Fruit fly (Drosophila melanogaster): ENCODE results near the gene Ten-a.

Ten-a gene

DNA sequence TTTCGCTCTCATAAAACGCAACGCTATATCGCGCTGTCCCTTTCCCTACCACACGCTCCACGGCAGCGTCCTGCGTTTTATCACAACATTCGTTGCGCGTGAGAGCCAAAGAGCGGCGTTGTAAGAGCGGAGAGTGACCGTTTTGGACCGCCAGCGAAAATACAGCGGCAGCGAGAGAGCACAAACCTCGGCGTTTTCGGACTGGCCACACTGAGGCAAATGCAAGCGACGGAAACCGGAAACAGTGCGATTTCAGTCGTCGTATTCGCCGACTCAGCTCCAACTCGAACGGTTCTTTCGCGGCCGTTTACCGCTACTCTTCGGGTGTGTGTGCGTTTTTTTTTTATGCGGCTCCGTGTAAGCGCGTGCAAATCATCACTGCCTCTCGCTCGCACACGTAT is 160.1 kb downstream of the Ten-a start (continued):
- peak; percentile 44 for TF ChIP-seq CG14965 (GFP tag; optimal IDR thresholded peaks at IDR 0.05; ENCODE audit: borderline replicate concordance)
- peak; percentile 15 for TF ChIP-seq CG12236 (GFP tag; optimal IDR thresholded peaks at IDR 0.05)
- TF ChIP-seq CG12744 (GFP tag; optimal IDR thresholded peaks at IDR 0.05) = peak; percentile 53
- TF ChIP-seq grau (tag; optimal IDR thresholded peaks at IDR 0.05) = peak; percentile 36
- peak; percentile 32; the same call in 1 of the 2 replicates for TF ChIP-seq Ptx1 (GFP tag; IDR thresholded peaks at IDR 0.05)
- no peak for TF ChIP-seq eve (GFP tag; optimal IDR thresholded peaks at IDR 0.05)
- 0 out of 2 replicates have a peak, but pooled peaks have one; percentile 26 for TF ChIP-seq CG9932 (GFP tag; IDR thresholded peaks at IDR 0.05)
- TF ChIP-seq CG15601 (tag; optimal IDR thresholded peaks at IDR 0.05) = peak; percentile 62
- peak; percentile 46; the same call in 1 of the 2 replicates for TF ChIP-seq NFAT (GFP tag; IDR thresholded peaks at IDR 0.05)
- peak; percentile 95 for TF ChIP-seq CG3163 (GFP tag; optimal IDR thresholded peaks at IDR 0.05)
- peak; percentile 52 for TF ChIP-seq CG10267 (tag; optimal IDR thresholded peaks at IDR 0.05)
- no peak; the same call in 1 of the 2 replicates for TF ChIP-seq CG6272 (GFP tag; IDR thresholded peaks at IDR 0.05)
- TF ChIP-seq gro (GFP tag; optimal IDR thresholded peaks at IDR 0.05) = peak; percentile 65
- TF ChIP-seq CG10565 (GFP tag; optimal IDR thresholded peaks at IDR 0.05) = no peak
- peak; percentile 59 for TF ChIP-seq Atf-2 (GFP tag; optimal IDR thresholded peaks at IDR 0.05)
- TF ChIP-seq ATbp (GFP tag; optimal IDR thresholded peaks at IDR 0.05) = peak; percentile 81
- no peak for TF ChIP-seq cato (GFP tag; optimal IDR thresholded peaks at IDR 0.05; ENCODE audit: borderline replicate concordance)
- TF ChIP-seq p53 (GFP tag; optimal IDR thresholded peaks at IDR 0.05) = peak; percentile 60
- TF ChIP-seq CG8478 (optimal IDR thresholded peaks at IDR 0.05) = no peak
- TF ChIP-seq seq (GFP tag; IDR thresholded peaks at IDR 0.05) = 0 out of 2 replicates have a peak, but pooled peaks have one; percentile 55
- peak; percentile 88 for TF ChIP-seq HLHmδ (GFP tag; optimal IDR thresholded peaks at IDR 0.05)
- TF ChIP-seq CG7987 (GFP tag; optimal IDR thresholded peaks at IDR 0.05) = peak; percentile 82
- peak; percentile 2 for TF ChIP-seq CG15696 (tag; optimal IDR thresholded peaks at IDR 0.05)
- TF ChIP-seq CG9797 (GFP tag; optimal IDR thresholded peaks at IDR 0.05) = peak; percentile 73
- TF ChIP-seq unpg (GFP tag; optimal IDR thresholded peaks at IDR 0.05) = peak; percentile 70
- TF ChIP-seq yki (optimal IDR thresholded peaks at IDR 0.05) = peak; percentile 85
- peak; percentile 61 for TF ChIP-seq NK7.1 (GFP tag; optimal IDR thresholded peaks at IDR 0.05)
- TF ChIP-seq fd102C (GFP tag; optimal IDR thresholded peaks at IDR 0.05) = peak; percentile 68
- peak; percentile 73 for TF ChIP-seq CG12219 (GFP tag; optimal IDR thresholded peaks at IDR 0.05)
- peak; percentile 75 for TF ChIP-seq org-1 (GFP tag; optimal IDR thresholded peaks at IDR 0.05)
- TF ChIP-seq Atf6 (GFP tag; IDR thresholded peaks at IDR 0.05) = peak; percentile 61
- TF ChIP-seq Spps (tag; optimal IDR thresholded peaks at IDR 0.05) = no peak
- TF ChIP-seq CHES-1-like (GFP tag; optimal IDR thresholded peaks at IDR 0.05) = peak; percentile 67
- TF ChIP-seq Hsf (GFP tag; optimal IDR thresholded peaks at IDR 0.05) = peak; percentile 66
- TF ChIP-seq Tbp (GFP tag; optimal IDR thresholded peaks at IDR 0.05) = no peak
- TF ChIP-seq CG16815 (GFP tag; optimal IDR thresholded peaks at IDR 0.05) = no peak
- TF ChIP-seq cas (GFP tag; IDR thresholded peaks at IDR 0.05) = no peak
- peak; percentile 76 for TF ChIP-seq CG1233 (GFP tag; optimal IDR thresholded peaks at IDR 0.05)
- peak; percentile 52 for TF ChIP-seq Mad (GFP tag; optimal IDR thresholded peaks at IDR 0.05)
- TF ChIP-seq CG34422 (GFP tag; IDR thresholded peaks at IDR 0.05) = peak; percentile 76
- TF ChIP-seq gfzf (GFP tag; optimal IDR thresholded peaks at IDR 0.05) = peak; percentile 82
- TF ChIP-seq NC2α (GFP tag; optimal IDR thresholded peaks at IDR 0.05) = peak; percentile 57
- TF ChIP-seq CG4360 (GFP tag; IDR thresholded peaks at IDR 0.05) = peak; percentile 53; the same call in 1 of the 2 replicates
- TF ChIP-seq CG6175 (GFP tag; IDR thresholded peaks at IDR 0.05) = 0 out of 3 replicates have a peak, but pooled peaks have one; percentile 67
- TF ChIP-seq slp2 (GFP tag; optimal IDR thresholded peaks at IDR 0.05) = peak; percentile 46
- TF ChIP-seq Fer3 (tag; optimal IDR thresholded peaks at IDR 0.05) = peak; percentile 57
- peak; percentile 61 for TF ChIP-seq CG1792 (GFP tag; optimal IDR thresholded peaks at IDR 0.05)
- peak; percentile 46 for TF ChIP-seq zen (tag; optimal IDR thresholded peaks at IDR 0.05)
- TF ChIP-seq ab (GFP tag; optimal IDR thresholded peaks at IDR 0.05) = no peak
- peak; percentile 18 for TF ChIP-seq CG12942 (GFP tag; optimal IDR thresholded peaks at IDR 0.05)
- TF ChIP-seq stc (GFP tag; IDR thresholded peaks at IDR 0.05) = peak; percentile 73
- peak; percentile 79 for TF ChIP-seq Rfx (GFP tag; IDR thresholded peaks at IDR 0.05)
